Worm (Caenorhabditis elegans) whole organism, late embryonic: ENCODE results near the gene fmo-5.
A peak's percentile ranks its signal among the peaks of the same experiment; 100 is the strongest.

Experiments used
- C08G9.2 ChIP-seq: sonication (generic microtip); optimal IDR thresholded peaks from 2 replicates; lab custom pipeline; 2016; ENCODE audit warnings: mild to moderate bottlenecking, missing genetic modification characterization, moderate library complexity, missing compliant biosample characterization
- C38D4.7 ChIP-seq: fragments of 200-800 bp; sonication (Bioruptor generic); optimal IDR thresholded peaks from 2 replicates; lab custom pipeline; 2018; ENCODE audit warnings: mild to moderate bottlenecking, missing genetic modification characterization, moderate library complexity, missing compliant biosample characterization
- ahr-1 ChIP-seq: sonication (generic microtip); optimal IDR thresholded peaks from 2 replicates; lab custom pipeline; 2016; ENCODE audit warnings: missing genetic modification characterization, missing compliant biosample characterization
- ama-1 ChIP-seq: fragments of 150-350 bp; optimal IDR thresholded peaks from 2 replicates; lab custom pipeline; 2014
- ceh-18 ChIP-seq: sonication (generic microtip); optimal IDR thresholded peaks from 2 replicates; lab custom pipeline; 2016; ENCODE audit warnings: missing genetic modification characterization, missing compliant biosample characterization
- ceh-19 ChIP-seq: fragments of 200-800 bp; sonication (Bioruptor generic); optimal IDR thresholded peaks from 2 replicates; lab custom pipeline; 2018; ENCODE audit warnings: mild to moderate bottlenecking, missing genetic modification characterization, missing compliant biosample characterization
- ceh-30 ChIP-seq: fragments of 150-350 bp; optimal IDR thresholded peaks from 2 replicates; lab custom pipeline; 2014; ENCODE audit warnings: missing biosample characterization, missing genetic modification characterization
- ceh-31 ChIP-seq: sonication (generic microtip); optimal IDR thresholded peaks from 2 replicates; lab custom pipeline; 2016; ENCODE audit warnings: missing genetic modification characterization, missing compliant biosample characterization
- ceh-6 ChIP-seq: fragments of 200-800 bp; sonication (Bioruptor generic); optimal IDR thresholded peaks from 2 replicates; lab custom pipeline; 2018; ENCODE audit warnings: mild to moderate bottlenecking, missing genetic modification characterization, missing compliant biosample characterization
- che-1 ChIP-seq: sonication (generic microtip); optimal IDR thresholded peaks from 2 replicates; lab custom pipeline; 2016; ENCODE audit warnings: mild to moderate bottlenecking, missing genetic modification characterization, missing compliant biosample characterization
- dve-1 ChIP-seq: sonication (generic microtip); optimal IDR thresholded peaks from 2 replicates; lab custom pipeline; 2017; ENCODE audit warnings: antibody characterized with exemption, mild to moderate bottlenecking, missing genetic modification characterization, missing compliant biosample characterization
- elt-2 ChIP-seq: sonication (generic microtip); optimal IDR thresholded peaks from 2 replicates; lab custom pipeline; 2016; ENCODE audit warnings: missing genetic modification reagents, missing genetic modification characterization, missing compliant biosample characterization
- eyg-1 ChIP-seq: sonication (generic microtip); optimal IDR thresholded peaks from 2 replicates; lab custom pipeline; 2016; ENCODE audit warnings: missing genotype, missing genetic modification characterization, missing compliant biosample characterization
- gmeb-2 ChIP-seq: sonication (generic microtip); optimal IDR thresholded peaks from 2 replicates; lab custom pipeline; 2016; ENCODE audit warnings: missing genetic modification characterization, inconsistent platforms, missing compliant biosample characterization
- hlh-30 ChIP-seq: sonication (generic microtip); optimal IDR thresholded peaks from 2 replicates; lab custom pipeline; 2017; ENCODE audit warnings: antibody characterized with exemption, missing genetic modification characterization, missing compliant biosample characterization; ENCODE audit not compliant: insufficient read depth
- hlh-6 ChIP-seq: sonication (generic microtip); optimal IDR thresholded peaks from 2 replicates; lab custom pipeline; 2016; ENCODE audit warnings: missing genotype, missing genetic modification characterization, missing compliant biosample characterization
- lim-6 ChIP-seq: sonication (generic microtip); optimal IDR thresholded peaks from 2 replicates; lab custom pipeline; 2016; ENCODE audit warnings: missing genetic modification characterization, missing compliant biosample characterization
- lin-11 ChIP-seq: fragments of 200-800 bp; sonication (Bioruptor generic); optimal IDR thresholded peaks from 2 replicates; lab custom pipeline; 2018; ENCODE audit warnings: mild to moderate bottlenecking, missing genetic modification characterization, missing compliant biosample characterization
- mec-3 ChIP-seq: sonication (generic microtip); optimal IDR thresholded peaks from 2 replicates; lab custom pipeline; 2016; ENCODE audit warnings: borderline replicate concordance, missing genetic modification characterization, missing compliant biosample characterization
- nfya-1 ChIP-seq: sonication (generic microtip); optimal IDR thresholded peaks from 2 replicates; lab custom pipeline; 2017; ENCODE audit warnings: missing genetic modification characterization, mild to moderate bottlenecking, missing compliant biosample characterization, antibody characterized with exemption, moderate library complexity
- nhr-11 ChIP-seq: fragments of 150-350 bp; optimal IDR thresholded peaks from 2 replicates; lab custom pipeline; 2014; ENCODE audit warnings: missing biosample characterization, missing genetic modification characterization
- nhr-232 ChIP-seq: sonication (generic microtip); optimal IDR thresholded peaks from 2 replicates; lab custom pipeline; 2016; ENCODE audit warnings: missing genetic modification characterization, missing compliant biosample characterization
- npax-4 ChIP-seq: sonication (generic microtip); optimal IDR thresholded peaks from 2 replicates; lab custom pipeline; 2016; ENCODE audit warnings: missing genetic modification characterization, missing compliant biosample characterization
- odd-2 ChIP-seq: sonication (generic microtip); optimal IDR thresholded peaks from 2 replicates; lab custom pipeline; 2017; ENCODE audit warnings: antibody characterized with exemption, mild to moderate bottlenecking, missing genetic modification characterization, missing compliant biosample characterization
- pax-1 ChIP-seq: fragments of 150-350 bp; optimal IDR thresholded peaks from 2 replicates; lab custom pipeline; 2014; ENCODE audit warnings: missing biosample characterization, missing genetic modification characterization
- pros-1 ChIP-seq: fragments of 150-350 bp; optimal IDR thresholded peaks from 2 replicates; lab custom pipeline; 2014; ENCODE audit warnings: missing biosample characterization, missing genetic modification reagents, missing genetic modification characterization
- sox-2 ChIP-seq: fragments of 200-800 bp; sonication (Bioruptor generic); IDR thresholded peaks from 2 replicates; pipeline ENCODE4 v1.3.6; 2022; ENCODE audit warnings: missing genetic modification reagents, missing genetic modification characterization, missing compliant biosample characterization
- sox-4 ChIP-seq: sonication (generic microtip); optimal IDR thresholded peaks from 2 replicates; lab custom pipeline; 2017; ENCODE audit warnings: mild to moderate bottlenecking, missing genetic modification characterization, inconsistent platforms, missing compliant biosample characterization
- tbx-2 ChIP-seq: sonication (generic microtip); optimal IDR thresholded peaks from 2 replicates; lab custom pipeline; 2016; ENCODE audit warnings: missing genetic modification characterization, missing compliant biosample characterization
- tbx-7 ChIP-seq: sonication (generic microtip); optimal IDR thresholded peaks from 2 replicates; lab custom pipeline; 2016; ENCODE audit warnings: missing genotype, missing genetic modification characterization, missing compliant biosample characterization
- unc-86 ChIP-seq: sonication (generic microtip); optimal IDR thresholded peaks from 2 replicates; lab custom pipeline; 2016; ENCODE audit warnings: missing genetic modification characterization, missing compliant biosample characterization

The fmo-5 gene

DNA sequence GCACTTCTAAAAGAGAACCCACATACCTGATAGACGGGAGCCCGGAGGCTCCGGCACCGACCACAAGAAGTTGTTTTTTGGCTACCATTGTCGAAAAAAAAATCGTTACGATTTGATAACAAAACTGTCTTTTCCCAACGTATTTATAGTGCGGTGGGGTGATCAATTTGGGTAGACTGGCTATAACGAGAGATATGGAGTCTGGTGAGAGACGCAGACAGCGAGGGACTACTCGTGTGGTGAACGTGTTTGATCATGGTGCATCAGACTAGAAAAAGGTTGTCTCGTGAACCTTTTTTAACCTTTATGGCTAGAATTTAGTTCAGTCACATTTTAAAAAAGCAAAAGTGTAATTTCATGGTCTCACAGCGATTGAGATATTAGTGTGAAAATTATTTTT is at the start of gene fmo-5:
Gene fmo-5, minus strand, starts transcription at position 206 of the 400 bp plus-strand sequence.
- TF ChIP-seq ceh-19 = no peak
- peak; percentile 36 for TF ChIP-seq hlh-30

- TF ChIP-seq lin-11 = no peak
- TF ChIP-seq lim-6 (tag; lab: Kevin White, UChicago) = no peak
- no peak for TF ChIP-seq odd-2 (tag; lab: Kevin White, UChicago)
- no peak for TF ChIP-seq eyg-1 (tag; lab: Kevin White, UChicago)
- TF ChIP-seq che-1 = no peak
- no peak for TF ChIP-seq tbx-2 (tag; lab: Kevin White, UChicago)
- TF ChIP-seq elt-2 (tag; lab: Kevin White, UChicago) = no peak
- TF ChIP-seq ceh-31 (tag; lab: Kevin White, UChicago) = no peak
- TF ChIP-seq ceh-6 = no peak
- TF ChIP-seq, all 69 proteins: peak for 0
These were observed 46.3 kb upstream of the fmo-5 start, which contains the start of gene Y50D4C.6 for ce11 chrV:949760-950159. TSS of gene Y50D4C.6 (minus strand) at chrV:949860.

DNA sequence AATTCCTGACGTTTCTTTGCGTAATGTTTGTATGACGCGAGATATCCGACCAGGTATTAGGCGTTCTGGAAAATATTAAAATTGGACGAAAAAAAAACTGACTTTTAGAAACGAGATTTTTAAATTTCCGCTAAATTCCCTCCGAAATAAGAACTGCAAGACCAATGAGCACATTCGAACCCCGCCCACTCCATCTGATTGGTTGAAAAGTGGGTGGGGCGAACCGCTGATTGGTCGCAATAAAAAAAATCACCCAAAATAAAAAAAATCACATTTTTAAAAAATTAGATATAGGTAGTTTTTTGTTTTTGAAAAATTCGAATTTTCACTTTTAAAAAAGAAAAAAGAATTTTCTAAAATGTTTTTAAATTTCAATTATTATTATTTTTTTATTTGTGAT is 45.6 kb upstream of the fmo-5 start:
- TF ChIP-seq ceh-30 (tag; lab: Kevin White, UChicago) (no peak), nfya-1 (tag; lab: Kevin White, UChicago) (peak; percentile 69)

DNA sequence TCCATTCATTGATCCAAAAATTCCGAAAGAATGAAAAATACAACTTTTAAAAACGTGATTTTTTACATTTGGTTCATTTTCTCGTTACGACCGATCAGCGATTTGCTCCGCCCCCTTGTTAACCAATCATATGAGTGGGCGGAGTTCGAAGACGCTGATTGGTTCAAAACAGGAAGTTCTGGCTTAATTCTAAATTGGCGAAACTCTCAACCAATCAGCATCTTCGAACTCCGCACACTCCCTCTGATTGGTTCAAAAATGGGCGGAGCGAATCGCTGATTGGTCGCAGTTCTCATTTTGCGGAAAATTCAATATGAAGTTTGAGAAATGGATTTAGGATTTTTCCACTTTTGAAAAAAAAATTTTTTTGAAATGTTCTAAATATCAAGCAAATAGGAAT is 42.4 kb upstream of the fmo-5 start:
- TF ChIP-seq nhr-232 (no peak), unc-86 (tag; lab: Kevin White, UChicago) (no peak), lim-6 (tag; lab: Kevin White, UChicago) (no peak), nfya-1 (tag; lab: Kevin White, UChicago) (peak; percentile 82), sox-4 (no peak)
- TF ChIP-seq, all 69 proteins: peak for 1

ce11 chrV:945144-945543 is 41.7 kb upstream of the fmo-5 start, which contains the start of gene Y50D4C.3:
TSS of gene Y50D4C.3 (minus strand) at chrV:945244.
- TF ChIP-seq C08G9.2 (tag; lab: Kevin White, UChicago) (no peak), nhr-11 (tag; lab: Kevin White, UChicago) (no peak), ahr-1 (no peak), C38D4.7 (no peak), odd-2 (tag; lab: Kevin White, UChicago) (no peak), pros-1 (tag; lab: Kevin White, UChicago) (no peak), lim-6 (tag; lab: Kevin White, UChicago) (no peak), eyg-1 (tag; lab: Kevin White, UChicago) (no peak), dve-1 (tag; lab: Kevin White, UChicago) (no peak), ama-1 (lab: Kevin White, UChicago) (no peak)
- TF ChIP-seq, all 69 proteins: peak for 0

DNA sequence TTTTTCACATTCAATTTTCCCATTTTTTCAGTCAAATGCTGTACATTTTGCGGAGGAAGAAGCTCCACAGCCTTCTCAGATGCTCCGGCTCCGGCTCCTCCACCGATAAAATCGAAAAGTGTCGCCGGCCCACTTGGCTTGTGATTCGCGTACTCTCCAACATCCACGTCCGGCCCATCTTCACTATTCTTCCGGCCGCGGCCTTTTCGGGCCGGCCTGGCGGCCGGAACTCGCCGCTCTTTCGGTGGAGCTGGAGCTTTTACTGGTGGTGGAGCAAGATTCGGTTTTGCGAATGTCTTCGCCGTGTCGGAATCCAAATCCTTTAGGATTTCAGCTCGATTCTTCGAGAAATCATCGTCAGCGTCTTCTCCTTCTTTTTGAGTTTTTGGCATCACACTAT is 39.1 kb upstream of the fmo-5 start:
- no peak for TF ChIP-seq C38D4.7
- no peak for TF ChIP-seq npax-4 (tag; lab: Kevin White, UChicago)
- no peak for TF ChIP-seq tbx-7 (tag; lab: Kevin White, UChicago)
- TF ChIP-seq sox-4 = no peak
- TF ChIP-seq unc-86 (tag; lab: Kevin White, UChicago) = no peak
- TF ChIP-seq gmeb-2 (tag; lab: Kevin White, UChicago) = no peak
- TF ChIP-seq pax-1 = no peak
- no peak for TF ChIP-seq ceh-31 (tag; lab: Kevin White, UChicago)
- TF ChIP-seq ceh-19 = no peak
- no peak for TF ChIP-seq elt-2 (tag; lab: Kevin White, UChicago)
- TF ChIP-seq hlh-6 (tag; lab: Kevin White, UChicago) = no peak
- TF ChIP-seq sox-2 (GFP tag; lab: Robert Waterston, UW) = no peak
- no peak for TF ChIP-seq mec-3 (tag; lab: Kevin White, UChicago)
- TF ChIP-seq ceh-6 = no peak
- no peak for TF ChIP-seq ceh-18
